Worm (Caenorhabditis elegans) whole organism, L1 larva: ENCODE measurements around the gene clec-2.

ENCODE experiments used
- C04F5.9 ChIP-seq: sonication (generic microtip); optimal IDR thresholded peaks from 2 replicates; lab custom pipeline; 2016; ENCODE audit warnings: missing genetic modification characterization, missing compliant biosample characterization
- C34B4.2 ChIP-seq: sonication (generic microtip); optimal IDR thresholded peaks from 2 replicates; lab custom pipeline; 2017; ENCODE audit warnings: mild to moderate bottlenecking, missing genetic modification characterization, missing compliant biosample characterization
- Y116A8C.19 ChIP-seq: sonication (generic microtip); optimal IDR thresholded peaks from 2 replicates; lab custom pipeline; 2016; ENCODE audit warnings: missing compliant biosample characterization, missing genetic modification characterization, borderline replicate concordance
- ama-1 ChIP-seq: fragments of 150-350 bp; optimal IDR thresholded peaks from 2 replicates; lab custom pipeline; 2014
- blmp-1 ChIP-seq: fragments of 150-350 bp; optimal IDR thresholded peaks from 2 replicates; lab custom pipeline; 2014; ENCODE audit warnings: missing biosample characterization, missing genetic modification characterization
- ceh-63 ChIP-seq: fragments of 200-800 bp; sonication (Bioruptor generic); optimal IDR thresholded peaks from 2 replicates; lab custom pipeline; 2018; ENCODE audit warnings: mild to moderate bottlenecking, missing genetic modification characterization, missing compliant biosample characterization
- ceh-8 ChIP-seq: fragments of 200-800 bp; sonication (Bioruptor generic); optimal IDR thresholded peaks from 2 replicates; lab custom pipeline; 2018; ENCODE audit warnings: mild to moderate bottlenecking, missing genetic modification characterization, moderate library complexity, missing compliant biosample characterization
- ceh-90 ChIP-seq: sonication (generic microtip); optimal IDR thresholded peaks from 2 replicates; lab custom pipeline; 2016; ENCODE audit warnings: missing genetic modification characterization, missing compliant biosample characterization
- dpl-1 ChIP-seq, 3 experiments: fragments of 150-350 bp in 2 of 3; sonication (generic microtip) in 1 of 3; optimal IDR thresholded peaks; 2 replicates each; lab custom pipeline; 2014 to 2017; ENCODE audit warnings: missing biosample characterization in 3 of 3, missing genetic modification characterization in 3 of 3, missing genetic modification reagents in 3 of 3
- efl-1 ChIP-seq, 4 experiments: fragments of 150-350 bp; optimal IDR thresholded peaks in 3 of 4; peaks in 1 of 4; 1 replicate in 1 of 4; 2 replicates in 3 of 4; lab custom pipeline; 2014; ENCODE audit warnings: missing biosample characterization in 2 of 4, missing genetic modification characterization in 2 of 4, missing genetic modification reagents in 2 of 4
- efl-3 ChIP-seq: fragments of 200-800 bp; sonication (Bioruptor generic); optimal IDR thresholded peaks from 2 replicates; lab custom pipeline; 2018; ENCODE audit warnings: mild to moderate bottlenecking, missing genetic modification characterization, missing compliant biosample characterization
- elt-3 ChIP-seq, 6 experiments: fragments of 150-350 bp in 1 of 6; sonication (generic microtip); optimal IDR thresholded peaks; 2 replicates each; lab custom pipeline; 2017 to 2018; ENCODE audit warnings: missing biosample characterization in 6 of 6, missing genetic modification characterization in 6 of 6, inconsistent platforms in 1 of 6
- ets-5 ChIP-seq: fragments of 200-800 bp; sonication (Bioruptor generic); IDR thresholded peaks from 2 replicates; pipeline ENCODE4 v1.3.6; 2022; ENCODE audit warnings: missing genetic modification characterization, missing compliant biosample characterization
- fkh-4 ChIP-seq: sonication (generic microtip); optimal IDR thresholded peaks from 2 replicates; lab custom pipeline; 2016; ENCODE audit warnings: missing compliant biosample characterization, missing genetic modification characterization, borderline replicate concordance
- fos-1 ChIP-seq: fragments of 150-350 bp; optimal IDR thresholded peaks from 2 replicates; lab custom pipeline; 2014; ENCODE audit warnings: missing biosample characterization, missing genetic modification characterization
- grh-1 ChIP-seq: fragments of 200-800 bp; sonication (Bioruptor generic); IDR thresholded peaks from 2 replicates; pipeline ENCODE4 v1.3.6; 2022; ENCODE audit warnings: missing genetic modification reagents, missing genetic modification characterization, missing compliant biosample characterization
- isw-1 ChIP-seq: fragments of 200-800 bp; sonication (Bioruptor generic); IDR thresholded peaks from 2 replicates; pipeline ENCODE4 v1.3.6; 2022; ENCODE audit warnings: missing genetic modification characterization, missing compliant biosample characterization
- lin-13 ChIP-seq: fragments of 150-350 bp; optimal IDR thresholded peaks from 2 replicates; lab custom pipeline; 2014; ENCODE audit warnings: missing biosample characterization, missing genetic modification reagents, missing genetic modification characterization
- lin-14 ChIP-seq: fragments of 200-800 bp; sonication (Bioruptor generic); optimal IDR thresholded peaks from 2 replicates; lab custom pipeline; 2018; ENCODE audit warnings: mild to moderate bottlenecking, missing genetic modification characterization, moderate library complexity, missing compliant biosample characterization
- lin-35 ChIP-seq, 2 experiments: fragments of 150-350 bp; optimal IDR thresholded peaks; 2 replicates each; lab custom pipeline; 2014; ENCODE audit warnings: missing biosample characterization in 2 of 2, missing genetic modification characterization in 2 of 2, missing genetic modification reagents in 2 of 2
- lin-39 ChIP-seq: fragments of 150-350 bp; optimal IDR thresholded peaks from 2 replicates; lab custom pipeline; 2014; ENCODE audit warnings: missing biosample characterization, missing genetic modification reagents, missing genetic modification characterization
- lir-3 ChIP-seq: sonication (generic microtip); optimal IDR thresholded peaks from 2 replicates; lab custom pipeline; 2016; ENCODE audit warnings: mild to moderate bottlenecking, missing genetic modification characterization, moderate library complexity, missing compliant biosample characterization; ENCODE audit not compliant: poor library complexity
- lsy-2 ChIP-seq, 2 experiments: fragments of 150-350 bp; optimal IDR thresholded peaks; 2 replicates each; lab custom pipeline; 2014; ENCODE audit warnings: missing biosample characterization in 2 of 2, missing genetic modification characterization in 2 of 2
- mab-9 ChIP-seq: fragments of 200-800 bp; sonication (Bioruptor generic); IDR thresholded peaks from 2 replicates; pipeline ENCODE4 v1.3.6; 2022; ENCODE audit warnings: missing genetic modification reagents, missing genetic modification characterization, missing compliant biosample characterization
- mef-2 ChIP-seq: fragments of 150-350 bp; optimal IDR thresholded peaks from 2 replicates; lab custom pipeline; 2014; ENCODE audit warnings: missing biosample characterization, missing genetic modification characterization
- mep-1 ChIP-seq: fragments of 150-350 bp; optimal IDR thresholded peaks from 2 replicates; lab custom pipeline; 2014; ENCODE audit warnings: missing biosample characterization, missing genetic modification characterization
- nhr-12 ChIP-seq: sonication (generic microtip); optimal IDR thresholded peaks from 2 replicates; lab custom pipeline; 2017; ENCODE audit warnings: missing biosample characterization, missing genetic modification characterization
- nhr-19 ChIP-seq: fragments of 200-800 bp; sonication (Bioruptor generic); conservative IDR thresholded peaks from 2 replicates; pipeline ENCODE4 v1.3.6; 2022; ENCODE audit warnings: missing genetic modification characterization, missing compliant biosample characterization
- nhr-20 ChIP-seq: sonication (generic microtip); optimal IDR thresholded peaks from 2 replicates; lab custom pipeline; 2016; ENCODE audit warnings: mild to moderate bottlenecking, missing genetic modification characterization, missing compliant biosample characterization
- nhr-47 ChIP-seq: sonication (generic microtip); optimal IDR thresholded peaks from 2 replicates; lab custom pipeline; 2016; ENCODE audit warnings: mild to moderate bottlenecking, missing genetic modification characterization, moderate library complexity, missing compliant biosample characterization
- nhr-71 ChIP-seq: sonication (generic microtip); optimal IDR thresholded peaks from 2 replicates; lab custom pipeline; 2016; ENCODE audit warnings: mild to moderate bottlenecking, missing genetic modification characterization, moderate library complexity, missing compliant biosample characterization
- nhr-77 ChIP-seq: fragments of 150-350 bp; optimal IDR thresholded peaks from 2 replicates; lab custom pipeline; 2014; ENCODE audit warnings: missing biosample characterization, missing genetic modification characterization
- nhr-85 ChIP-seq: sonication (generic microtip); peaks from one replicate; lab custom pipeline; 2016; ENCODE audit warnings: missing genetic modification characterization, inconsistent platforms, missing compliant biosample characterization
- nhr-90 ChIP-seq: sonication (generic microtip); optimal IDR thresholded peaks from 2 replicates; lab custom pipeline; 2016; ENCODE audit warnings: mild to moderate bottlenecking, missing genetic modification characterization, missing compliant biosample characterization; ENCODE audit not compliant: poor library complexity
- pax-3 ChIP-seq: fragments of 200-800 bp; sonication (Bioruptor generic); optimal IDR thresholded peaks from 2 replicates; lab custom pipeline; 2018; ENCODE audit warnings: mild to moderate bottlenecking, missing genetic modification characterization, moderate library complexity, missing compliant biosample characterization
- pqm-1 ChIP-seq: sonication (generic microtip); optimal IDR thresholded peaks from 3 replicates; lab custom pipeline; 2017; ENCODE audit warnings: missing biosample characterization, missing genetic modification characterization
- rnt-1 ChIP-seq: sonication (generic microtip); optimal IDR thresholded peaks from 2 replicates; lab custom pipeline; 2016; ENCODE audit warnings: mild to moderate bottlenecking, missing genetic modification characterization, moderate library complexity, missing compliant biosample characterization
- snu-23 ChIP-seq: sonication (generic microtip); optimal IDR thresholded peaks from 2 replicates; lab custom pipeline; 2016; ENCODE audit warnings: missing genetic modification characterization, missing compliant biosample characterization
- sptf-1 ChIP-seq: fragments of 150-350 bp; optimal IDR thresholded peaks from 2 replicates; lab custom pipeline; 2014; ENCODE audit warnings: missing biosample characterization, missing genetic modification characterization
- tlp-1 ChIP-seq: fragments of 150-350 bp; optimal IDR thresholded peaks from 2 replicates; lab custom pipeline; 2014; ENCODE audit warnings: missing biosample characterization, missing genetic modification characterization
- unc-130 ChIP-seq: fragments of 150-350 bp; optimal IDR thresholded peaks from 2 replicates; lab custom pipeline; 2017; ENCODE audit warnings: missing biosample characterization, missing genetic modification characterization, inconsistent platforms
- unc-30 ChIP-seq: sonication (generic microtip); optimal IDR thresholded peaks from 2 replicates; lab custom pipeline; 2017; ENCODE audit warnings: missing biosample characterization, missing genetic modification characterization
- unc-62 ChIP-seq: fragments of 150-350 bp; optimal IDR thresholded peaks from 2 replicates; lab custom pipeline; 2014; ENCODE audit warnings: missing biosample characterization, missing genetic modification reagents, missing genetic modification characterization
- unc-98 ChIP-seq: fragments of 200-800 bp; sonication (Bioruptor generic); IDR thresholded peaks from 2 replicates; pipeline ENCODE4 v1.3.6; 2022; ENCODE audit warnings: missing genetic modification characterization, missing compliant biosample characterization
- zip-4 ChIP-seq: fragments of 200-800 bp; sonication (Bioruptor generic); optimal IDR thresholded peaks from 2 replicates; lab custom pipeline; 2018; ENCODE audit warnings: mild to moderate bottlenecking, missing genetic modification characterization, moderate library complexity, missing compliant biosample characterization
- ztf-11 ChIP-seq, 2 experiments: sonication (generic microtip); optimal IDR thresholded peaks; 2 replicates each; lab custom pipeline; 2016 to 2017; ENCODE audit warnings: missing genetic modification characterization in 2 of 2, missing biosample characterization in 1 of 2, missing compliant biosample characterization in 1 of 2
- ztf-4 ChIP-seq: fragments of 150-350 bp; optimal IDR thresholded peaks from 2 replicates; lab custom pipeline; 2014; ENCODE audit warnings: missing biosample characterization, missing genetic modification characterization

clec-2 gene

DNA sequence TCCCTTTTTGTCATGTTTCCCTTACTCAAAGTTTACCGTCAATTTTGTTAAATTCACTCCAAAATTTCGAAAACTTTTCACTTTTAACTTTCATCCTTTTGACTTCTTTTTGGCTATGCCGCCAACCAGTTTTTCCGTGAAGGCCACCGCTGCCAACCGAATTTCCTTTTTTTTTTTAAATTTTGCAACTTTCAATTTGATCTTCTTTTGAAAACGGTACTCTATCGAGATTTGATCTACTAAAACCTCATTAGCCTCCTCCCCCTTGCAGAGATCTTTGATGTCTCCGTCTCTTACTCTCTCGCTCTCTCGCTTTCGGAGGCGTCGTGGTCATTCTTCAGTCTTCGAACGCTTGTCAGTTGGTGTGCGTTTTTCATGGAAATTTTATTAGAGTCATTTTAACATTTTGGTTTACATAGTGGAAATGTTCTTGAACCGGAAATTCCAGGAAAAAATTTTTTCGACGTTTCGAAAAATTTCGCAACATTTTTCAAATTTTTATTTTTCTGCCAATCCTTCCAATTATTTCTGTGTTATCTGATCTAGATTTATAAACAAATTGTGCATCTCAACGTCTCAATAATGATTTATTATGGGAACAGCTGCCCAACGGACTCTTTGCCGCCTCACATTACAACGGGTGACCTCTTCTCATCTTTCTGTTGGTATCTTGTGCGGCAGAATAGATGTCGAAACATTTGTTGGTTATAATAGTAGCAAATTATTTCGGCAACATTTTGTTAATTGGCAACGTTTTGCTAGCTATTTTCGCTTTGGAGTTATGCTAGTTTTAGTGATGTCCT, 28.4 kb downstream of the clec-2 start:
- TF ChIP-seq fkh-4 (tag; lab: Kevin White, UChicago) (no peak), dpl-1 (GFP tag; optimal IDR thresholded peaks at IDR 0.05; lab: Kevin White, UChicago) (peak; percentile 10 to 28 (median 13)), efl-1 (optimal IDR thresholded peaks at IDR 0.05; lab: Kevin White, UChicago) (peak in 1 of 2 experiments; percentile 28), efl-1 (GFP tag; optimal IDR thresholded peaks at IDR 0.05 in 1 of 2; lab: Kevin White, UChicago) (peak in 1 of 2 experiments; percentile 71), elt-3 (tag; optimal IDR thresholded peaks at IDR 0.05; lab: Kevin White, UChicago) (peak in 1 of 6 experiments; percentile 39), zip-4 (GFP tag; lab: Kevin White, UChicago) (peak; percentile 70), nhr-19 (GFP tag; lab: Robert Waterston, UW) (peak; percentile 53), unc-62 (GFP tag; lab: Kevin White, UChicago) (no peak), C04F5.9 (peak; percentile 17), unc-130 (tag; lab: Kevin White, UChicago) (peak; percentile 19), lin-14 (GFP tag; lab: Kevin White, UChicago) (peak; percentile 66), lin-13 (GFP tag; lab: Kevin White, UChicago) (peak; percentile 18), pax-3 (tag; lab: Kevin White, UChicago) (no peak), blmp-1 (tag; lab: Kevin White, UChicago) (peak; percentile 98), tlp-1 (tag; lab: Kevin White, UChicago) (no peak), nhr-71 (tag; lab: Kevin White, UChicago) (peak; percentile 65), nhr-85 (peak; percentile 95), nhr-47 (tag; lab: Kevin White, UChicago) (peak; percentile 8), grh-1 (GFP tag; lab: Robert Waterston, UW) (peak; percentile 88), rnt-1 (tag; lab: Kevin White, UChicago) (peak; percentile 81), Y116A8C.19 (tag; lab: Kevin White, UChicago) (no peak), lsy-2 (tag; optimal IDR thresholded peaks at IDR 0.05; lab: Kevin White, UChicago) (peak in 1 of 2 experiments; percentile 17), nhr-20 (peak; percentile 29), ama-1 (no peak), lin-39 (tag; lab: Kevin White, UChicago) (peak; percentile 61), efl-3 (GFP tag; lab: Kevin White, UChicago) (no peak), lin-35 (GFP tag; optimal IDR thresholded peaks at IDR 0.05; lab: Kevin White, UChicago) (peak in 1 of 2 experiments; percentile 32), snu-23 (peak; percentile 13)

DNA sequence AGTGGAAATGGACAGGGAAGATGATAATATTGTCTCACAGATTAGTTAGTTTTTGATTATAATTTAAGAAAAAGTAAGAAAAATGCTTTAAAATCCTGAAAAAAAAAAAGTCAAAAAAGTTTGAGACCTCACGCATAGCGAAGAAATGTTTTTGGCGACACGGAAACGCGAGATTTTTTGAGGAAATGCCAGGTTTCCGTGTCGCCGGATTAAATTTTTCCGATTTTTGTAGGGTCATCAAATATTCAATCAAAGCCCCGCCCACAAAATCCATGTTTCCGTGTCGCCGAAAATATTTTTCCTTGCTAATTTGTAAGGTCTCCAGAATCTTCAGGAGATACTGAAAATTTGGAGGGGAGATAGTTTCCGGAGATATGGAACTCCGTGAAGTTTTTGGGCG, 30.9 kb downstream of the clec-2 start:
- TF ChIP-seq C34B4.2 (tag; lab: Kevin White, UChicago) (no peak), efl-3 (GFP tag; lab: Kevin White, UChicago) (no peak), ztf-4 (no peak), efl-1 (optimal IDR thresholded peaks at IDR 0.05; lab: Kevin White, UChicago) (no peak), efl-1 (GFP tag; optimal IDR thresholded peaks at IDR 0.05 in 1 of 2; lab: Kevin White, UChicago) (peak in 1 of 2 experiments; percentile 72), ceh-8 (GFP tag; lab: Kevin White, UChicago) (no peak), sptf-1 (no peak), blmp-1 (tag; lab: Kevin White, UChicago) (no peak), mep-1 (tag; lab: Kevin White, UChicago) (no peak), unc-30 (tag; lab: Kevin White, UChicago) (no peak), lsy-2 (tag; optimal IDR thresholded peaks at IDR 0.05; lab: Kevin White, UChicago) (no peak), grh-1 (GFP tag; lab: Robert Waterston, UW) (no peak), nhr-77 (tag; lab: Kevin White, UChicago) (no peak), nhr-85 (peak; percentile 44), nhr-47 (tag; lab: Kevin White, UChicago) (peak; percentile 8), ztf-11 (tag; optimal IDR thresholded peaks at IDR 0.05; lab: Kevin White, UChicago) (no peak), rnt-1 (tag; lab: Kevin White, UChicago) (peak; percentile 40), ama-1 (no peak), nhr-90 (no peak), pqm-1 (tag; lab: Kevin White, UChicago) (no peak), fos-1 (tag; lab: Kevin White, UChicago) (no peak), unc-98 (peak; percentile 62), ceh-63 (GFP tag; lab: Kevin White, UChicago) (no peak), ets-5 (no peak), nhr-12 (tag; lab: Kevin White, UChicago) (no peak), lir-3 (tag; lab: Kevin White, UChicago) (peak; percentile 56), isw-1 (peak; percentile 27), ceh-90 (tag; lab: Kevin White, UChicago) (no peak), nhr-71 (tag; lab: Kevin White, UChicago) (no peak), nhr-19 (GFP tag; lab: Robert Waterston, UW) (no peak), mef-2 (no peak), mab-9 (GFP tag; lab: Robert Waterston, UW) (no peak)
